Comparison of ENCODE assay signal across 2 fruit fly cellular contexts in genomic region chrX:11799931-11800330, dm6.
TF ChIP-seq lines count a peak whose summit lies in the region.

No protein-coding gene starts in this region.

- no peak for TF ChIP-seq CTCF in whole organism, embryonic (GFP tag; optimal IDR thresholded peaks at IDR 0.05; lab: Kevin White, UChicago)

TF ChIP-seq in whole organism, embryonic, 481 proteins besides CTCF, POLR2A, EP300 and RAD21 (continues in another document):
- TF ChIP-seq Fer1 (GFP tag; optimal IDR thresholded peaks at IDR 0.05; lab: Kevin White, UChicago) (no peak), HmgD (GFP tag; optimal IDR thresholded peaks at IDR 0.05; lab: Kevin White, UChicago) (peak; percentile 36), gce (GFP tag; IDR thresholded peaks at IDR 0.05; lab: Robert Waterston, UW) (no peak), dimm (GFP tag; IDR thresholded peaks at IDR 0.05; lab: Robert Waterston, UW) (no peak), CG8478 (optimal IDR thresholded peaks at IDR 0.05; lab: Kevin White, UChicago) (peak; percentile 19), CG31365 (tag; optimal IDR thresholded peaks at IDR 0.05; lab: Kevin White, UChicago) (peak; percentile 94), Myb (GFP tag; optimal IDR thresholded peaks at IDR 0.05; lab: Kevin White, UChicago) (no peak), Hmx (GFP tag; optimal IDR thresholded peaks at IDR 0.05; lab: Kevin White, UChicago) (no peak), chif (GFP tag; optimal IDR thresholded peaks at IDR 0.05; lab: Kevin White, UChicago) (peak in 1 of 2 experiments; percentile 0), zf30C (GFP tag; optimal IDR thresholded peaks at IDR 0.05; lab: Kevin White, UChicago) (peak; percentile 86), CG15696 (tag; optimal IDR thresholded peaks at IDR 0.05; lab: Kevin White, UChicago) (no peak), D19B (GFP tag; optimal IDR thresholded peaks at IDR 0.05; lab: Kevin White, UChicago) (no peak), CHES-1-like (GFP tag; optimal IDR thresholded peaks at IDR 0.05; lab: Kevin White, UChicago) (no peak), CG6683 (GFP tag; optimal IDR thresholded peaks at IDR 0.05; lab: Kevin White, UChicago) (no peak), phol (tag; optimal IDR thresholded peaks at IDR 0.05; lab: Kevin White, UChicago) (peak; percentile 21), CG11456 (GFP tag; IDR thresholded peaks at IDR 0.05; lab: Robert Waterston, UW) (no peak), CG17912 (GFP tag; optimal IDR thresholded peaks at IDR 0.05; lab: Kevin White, UChicago) (no peak), pros (GFP tag; optimal IDR thresholded peaks at IDR 0.05; lab: Kevin White, UChicago) (no peak), CG8359 (GFP tag; optimal IDR thresholded peaks at IDR 0.05; lab: Kevin White, UChicago; ENCODE audit: borderline replicate concordance) (no peak), cg (GFP tag; optimal IDR thresholded peaks at IDR 0.05; lab: Kevin White, UChicago) (peak; percentile 72), gem (tag; optimal IDR thresholded peaks at IDR 0.05; lab: Kevin White, UChicago) (peak; percentile 11), CG9876 (GFP tag; optimal IDR thresholded peaks at IDR 0.05; lab: Kevin White, UChicago) (no peak), stwl (tag; optimal IDR thresholded peaks at IDR 0.05; lab: Kevin White, UChicago) (peak; percentile 14), al (GFP tag; IDR thresholded peaks at IDR 0.05; lab: Robert Waterston, UW) (no peak), CG8089 (GFP tag; optimal IDR thresholded peaks at IDR 0.05; lab: Kevin White, UChicago) (no peak), Hmr (GFP tag; optimal IDR thresholded peaks at IDR 0.05; lab: Kevin White, UChicago) (no peak), kni (GFP tag; optimal IDR thresholded peaks at IDR 0.05; lab: Kevin White, UChicago) (peak; percentile 19), CG3407 (GFP tag; optimal IDR thresholded peaks at IDR 0.05; lab: Kevin White, UChicago) (no peak), CG16779 (GFP tag; IDR thresholded peaks at IDR 0.05; lab: Robert Waterston, UW) (no peak), onecut (GFP tag; IDR thresholded peaks at IDR 0.05; lab: Robert Waterston, UW) (no peak), CG18599 (GFP tag; optimal IDR thresholded peaks at IDR 0.05; lab: Kevin White, UChicago) (no peak), vfl (GFP tag; optimal IDR thresholded peaks at IDR 0.05; lab: Kevin White, UChicago) (no peak), CG3163 (GFP tag; optimal IDR thresholded peaks at IDR 0.05; lab: Kevin White, UChicago) (no peak), CG2199 (GFP tag; IDR thresholded peaks at IDR 0.05; lab: Robert Waterston, UW) (peak; percentile 49; the same call in 1 of the 3 replicates), CG8281 (tag; optimal IDR thresholded peaks at IDR 0.05; lab: Kevin White, UChicago) (no peak), CG4820 (GFP tag; optimal IDR thresholded peaks at IDR 0.05; lab: Kevin White, UChicago) (no peak), Dip3 (GFP tag; optimal IDR thresholded peaks at IDR 0.05; lab: Kevin White, UChicago) (no peak), CG14441 (GFP tag; IDR thresholded peaks at IDR 0.05; lab: Robert Waterston, UW) (peak; percentile 15; the same call in 1 of the 2 replicates), CG14710 (tag; optimal IDR thresholded peaks at IDR 0.05; lab: Kevin White, UChicago) (peak; percentile 28), ara (GFP tag; IDR thresholded peaks at IDR 0.05; lab: Robert Waterston, UW) (peak; percentile 16; the same call in 1 of the 2 replicates), dmrt99B (tag; optimal IDR thresholded peaks at IDR 0.05; lab: Kevin White, UChicago) (no peak), zfh1 (GFP tag; IDR thresholded peaks at IDR 0.05; lab: Robert Waterston, UW) (peak; percentile 55; the same call in 1 of the 3 replicates), CG11723 (GFP tag; optimal IDR thresholded peaks at IDR 0.05; lab: Kevin White, UChicago) (no peak), grau (tag; optimal IDR thresholded peaks at IDR 0.05; lab: Kevin White, UChicago) (no peak), insv (GFP tag; optimal IDR thresholded peaks at IDR 0.05; lab: Kevin White, UChicago) (no peak), trem (tag; optimal IDR thresholded peaks at IDR 0.05; lab: Kevin White, UChicago) (no peak), ftz-f1 (GFP tag; optimal IDR thresholded peaks at IDR 0.05; lab: Kevin White, UChicago) (no peak)

TF ChIP-seq in whole organism, pupa, 21 proteins besides CTCF, POLR2A, EP300 and RAD21:
- TF ChIP-seq CG8159 (tag; optimal IDR thresholded peaks at IDR 0.05; lab: Kevin White, UChicago) = no peak
- TF ChIP-seq CG4496 (GFP tag; IDR thresholded peaks at IDR 0.05; lab: Robert Waterston, UW) = 0 out of 3 replicates have a peak, but pooled peaks have one; percentile 13
TF ChIP-seq in whole organism, pupa: peak in this region for 1.
